Fruit fly (Drosophila melanogaster): ENCODE data around the gene Roc1a.

- TF ChIP-seq CG7045 (GFP tag; optimal IDR thresholded peaks at IDR 0.05) (no peak), pad (GFP tag; optimal IDR thresholded peaks at IDR 0.05) (no peak), CG12768 (GFP tag; optimal IDR thresholded peaks at IDR 0.05) (no peak)
These were observed 31.4 kb downstream of the Roc1a start for dm6 chrX:678503-678902.

All from whole organism, adult.